Fruit fly (Drosophila melanogaster) whole organism, embryonic: ENCODE data around the gene cold.

Experiments
- Atf3 ChIP-seq: fragments of 200-800 bp; sonication (Bioruptor generic); optimal IDR thresholded peaks from 3 replicates; lab custom pipeline; 2016; ENCODE audit warnings: missing biosample characterization, missing genetic modification characterization
- B-H1 ChIP-seq: fragments of 200-800 bp; sonication (Bioruptor generic); IDR thresholded peaks from 3 replicates; pipeline ENCODE4 v1.3.6; 2022; ENCODE audit warnings: missing biosample characterization, missing genetic modification characterization
- Bdp1 ChIP-seq: fragments of 200-800 bp; sonication (Bioruptor generic); optimal IDR thresholded peaks from 3 replicates; lab custom pipeline; 2016; ENCODE audit warnings: missing biosample characterization, missing genetic modification characterization
- CG10431 ChIP-seq: fragments of 200-800 bp; sonication (Bioruptor generic); optimal IDR thresholded peaks from 3 replicates; lab custom pipeline; 2018; ENCODE audit warnings: missing biosample characterization, mild to moderate bottlenecking, missing genetic modification characterization
- CG10959 ChIP-seq: fragments of 200-800 bp; sonication (Bioruptor generic); IDR thresholded peaks from 2 replicates; pipeline ENCODE4 v1.3.6; 2022; ENCODE audit warnings: missing biosample characterization, missing genetic modification characterization
- CG11085 ChIP-seq: fragments of 200-800 bp; sonication (Bioruptor generic); IDR thresholded peaks from 2 replicates; pipeline ENCODE4 v1.3.6; 2022; ENCODE audit warnings: missing biosample characterization, missing genetic modification characterization
- CG11560 ChIP-seq: fragments of 200-800 bp; sonication (Bioruptor generic); IDR thresholded peaks from 3 replicates; pipeline ENCODE4 v1.3.6; 2022; ENCODE audit warnings: missing biosample characterization, missing genetic modification characterization
- CG14667 ChIP-seq: fragments of 200-800 bp; sonication (Bioruptor generic); IDR thresholded peaks from 2 replicates; pipeline ENCODE4 v1.3.6; 2022; ENCODE audit warnings: missing biosample characterization, missing genetic modification characterization
- CG15011 ChIP-seq: fragments of 200-800 bp; sonication (Bioruptor generic); optimal IDR thresholded peaks from 3 replicates; lab custom pipeline; 2018; ENCODE audit warnings: missing biosample characterization, mild to moderate bottlenecking, missing genetic modification characterization
- CG15696 ChIP-seq: fragments of 200-800 bp; sonication (Bioruptor generic); optimal IDR thresholded peaks from 2 replicates; lab custom pipeline; 2019; ENCODE audit warnings: missing biosample characterization, mild to moderate bottlenecking, missing genetic modification characterization, moderate library complexity
- CG17385 ChIP-seq: fragments of 200-800 bp; sonication (Bioruptor generic); optimal IDR thresholded peaks from 3 replicates; lab custom pipeline; 2018; ENCODE audit warnings: missing biosample characterization, mild to moderate bottlenecking, missing genetic modification characterization
- CG17612 ChIP-seq: fragments of 200-800 bp; sonication (Bioruptor generic); IDR thresholded peaks from 2 replicates; pipeline ENCODE4 v1.3.6; 2022; ENCODE audit warnings: missing biosample characterization, missing genetic modification characterization
- CG4360 ChIP-seq: fragments of 200-800 bp; sonication (Bioruptor generic); IDR thresholded peaks from 2 replicates; pipeline ENCODE4 v1.3.6; 2022; ENCODE audit warnings: missing biosample characterization, missing genetic modification characterization
- CG6254 ChIP-seq: fragments of 200-800 bp; sonication (Bioruptor generic); optimal IDR thresholded peaks from 3 replicates; lab custom pipeline; 2017; ENCODE audit warnings: mild to moderate bottlenecking, missing biosample characterization, missing genetic modification reagents, missing genetic modification characterization
- CG6765 ChIP-seq: fragments of 200-800 bp; sonication (Bioruptor generic); optimal IDR thresholded peaks from 3 replicates; lab custom pipeline; 2017; ENCODE audit warnings: missing biosample characterization, mild to moderate bottlenecking, missing genetic modification characterization
- CG6854 ChIP-seq: fragments of 200-800 bp; sonication (Bioruptor generic); optimal IDR thresholded peaks from 3 replicates; lab custom pipeline; 2017; ENCODE audit warnings: missing biosample characterization, mild to moderate bottlenecking, missing genetic modification characterization
- CG8924 ChIP-seq: fragments of 200-800 bp; optimal IDR thresholded peaks from 3 replicates; lab custom pipeline; 2019; ENCODE audit warnings: missing biosample characterization, mild to moderate bottlenecking, missing genetic modification characterization, moderate library complexity
- CG9437 ChIP-seq: fragments of 200-800 bp; sonication (Bioruptor generic); optimal IDR thresholded peaks from 2 replicates; lab custom pipeline; 2018; ENCODE audit warnings: missing biosample characterization, mild to moderate bottlenecking, missing genetic modification characterization
- CG9932 ChIP-seq: fragments of 200-800 bp; sonication (Bioruptor generic); IDR thresholded peaks from 2 replicates; pipeline ENCODE4 v1.3.6; 2022; ENCODE audit warnings: missing biosample characterization, missing genetic modification characterization
- CoRest ChIP-seq: fragments of 200-800 bp; sonication (Bioruptor generic); optimal IDR thresholded peaks from 3 replicates; lab custom pipeline; 2018; ENCODE audit warnings: missing biosample characterization, mild to moderate bottlenecking, missing genetic modification characterization, moderate library complexity
- Dll ChIP-seq: fragments of 200-800 bp; sonication (Bioruptor generic); IDR thresholded peaks from 4 replicates; pipeline ENCODE4 v1.3.6; 2022; ENCODE audit warnings: missing biosample characterization, missing genetic modification characterization; ENCODE audit not compliant: partially characterized antibody
- E2f2 ChIP-seq: fragments of 200-800 bp; sonication (Bioruptor generic); IDR thresholded peaks from 2 replicates; pipeline ENCODE4 v1.3.6; 2022; ENCODE audit warnings: missing biosample characterization, missing genetic modification characterization
- Eip74EF ChIP-seq, 2 experiments: fragments of 200-800 bp in 1 of 2; fragments of >200 bp in 1 of 2; sonication (Bioruptor generic) in 1 of 2; optimal IDR thresholded peaks; 2 replicates each; lab custom pipeline; 2017 to 2019; ENCODE audit warnings: missing biosample characterization in 2 of 2, missing genetic modification characterization in 2 of 2, mild to moderate bottlenecking in 1 of 2, moderate library complexity in 1 of 2
- HLH3B ChIP-seq: fragments of 200-800 bp; sonication (Bioruptor generic); IDR thresholded peaks from 2 replicates; pipeline ENCODE4 v1.3.6; 2022; ENCODE audit warnings: missing biosample characterization, missing genetic modification characterization
- Hsf ChIP-seq: fragments of 200-800 bp; sonication (Bioruptor generic); optimal IDR thresholded peaks from 3 replicates; lab custom pipeline; 2016; ENCODE audit warnings: missing biosample characterization, missing genetic modification characterization
- Mrtf ChIP-seq: fragments of 200-800 bp; sonication (Bioruptor generic); IDR thresholded peaks from 3 replicates; pipeline ENCODE4 v1.3.6; 2022; ENCODE audit warnings: missing biosample characterization, missing genetic modification characterization
- Nf-YC ChIP-seq: fragments of 200-800 bp; optimal IDR thresholded peaks from 3 replicates; lab custom pipeline; 2019; ENCODE audit warnings: missing biosample characterization, mild to moderate bottlenecking, missing genetic modification characterization, moderate library complexity
- NfI ChIP-seq: fragments of 200-800 bp; sonication (Bioruptor generic); optimal IDR thresholded peaks from 3 replicates; lab custom pipeline; 2018; ENCODE audit warnings: missing biosample characterization, mild to moderate bottlenecking, missing genetic modification characterization, moderate library complexity
- Oaz ChIP-seq: fragments of 200-800 bp; sonication (Bioruptor generic); IDR thresholded peaks from 2 replicates; pipeline ENCODE4 v1.3.6; 2022; ENCODE audit warnings: missing biosample characterization, missing genetic modification characterization
- Rx ChIP-seq: fragments of 200-800 bp; sonication (Bioruptor generic); IDR thresholded peaks from 2 replicates; pipeline ENCODE4 v1.3.6; 2022; ENCODE audit warnings: missing biosample characterization, missing genetic modification characterization
- Taf1 ChIP-seq: fragments of 200-800 bp; sonication (Bioruptor generic); IDR thresholded peaks from 2 replicates; pipeline ENCODE4 v1.3.6; 2022; ENCODE audit warnings: missing biosample characterization, missing genetic modification characterization
- Xrp1 ChIP-seq: fragments of 200-800 bp; sonication (Bioruptor generic); IDR thresholded peaks from 2 replicates; pipeline ENCODE4 v1.3.6; 2022; ENCODE audit warnings: missing biosample characterization, missing genetic modification characterization
- chinmo ChIP-seq: fragments of 200-800 bp; sonication (Bioruptor generic); IDR thresholded peaks from 4 replicates; pipeline ENCODE4 v1.3.6; 2022; ENCODE audit warnings: missing biosample characterization, missing genetic modification characterization; ENCODE audit not compliant: partially characterized antibody
- crp ChIP-seq, 2 experiments: fragments of 200-800 bp; sonication (Bioruptor generic); optimal IDR thresholded peaks; 2 replicates in 1 of 2; 3 replicates in 1 of 2; lab custom pipeline; 2017; ENCODE audit warnings: missing biosample characterization in 2 of 2, missing genetic modification characterization in 2 of 2, mild to moderate bottlenecking in 1 of 2, moderate library complexity in 1 of 2
- gem ChIP-seq: fragments of 200-800 bp; sonication (Bioruptor generic); optimal IDR thresholded peaks from 2 replicates; lab custom pipeline; 2019; ENCODE audit warnings: missing biosample characterization, mild to moderate bottlenecking, missing genetic modification characterization, moderate library complexity
- hbn ChIP-seq: fragments of 200-800 bp; sonication (Bioruptor generic); IDR thresholded peaks from 2 replicates; pipeline ENCODE4 v1.3.6; 2022; ENCODE audit warnings: missing biosample characterization, missing genetic modification characterization; ENCODE audit not compliant: partially characterized antibody
- klu ChIP-seq: fragments of 200-800 bp; sonication (Bioruptor generic); IDR thresholded peaks from 2 replicates; pipeline ENCODE4 v1.3.6; 2022; ENCODE audit warnings: missing biosample characterization, missing genetic modification characterization
- lola ChIP-seq, 3 experiments: fragments of >200 bp in 2 of 3; fragments of 200-800 bp in 1 of 3; sonication (Bioruptor generic) in 1 of 3; optimal IDR thresholded peaks; 2 replicates each; lab custom pipeline; 2017 to 2019; ENCODE audit warnings: missing biosample characterization in 3 of 3, missing genetic modification characterization in 3 of 3, mild to moderate bottlenecking in 1 of 3, moderate library complexity in 1 of 3
- nau ChIP-seq: fragments of 200-800 bp; sonication (Bioruptor generic); optimal IDR thresholded peaks from 3 replicates; lab custom pipeline; 2017; ENCODE audit warnings: missing biosample characterization, mild to moderate bottlenecking, missing genetic modification characterization, missing genetic modification reagents
- p53 ChIP-seq: fragments of 200-800 bp; sonication (Bioruptor generic); optimal IDR thresholded peaks from 2 replicates; lab custom pipeline; 2016; ENCODE audit warnings: missing biosample characterization, missing genetic modification characterization
- prd ChIP-seq, 3 experiments: fragments of >200 bp in 2 of 3; fragments of 200-800 bp in 1 of 3; sonication (Bioruptor generic) in 1 of 3; optimal IDR thresholded peaks in 2 of 3; IDR thresholded peaks in 1 of 3; 2 replicates in 2 of 3; 3 replicates in 1 of 3; pipeline versions ENCODE4 v1.3.6 to Lab custom; 2017 to 2022; ENCODE audit warnings: missing biosample characterization in 1 of 3, missing genetic modification characterization in 1 of 3
- slbo ChIP-seq: fragments of 200-800 bp; sonication (Bioruptor generic); IDR thresholded peaks from 2 replicates; pipeline ENCODE4 v1.3.6; 2022; ENCODE audit warnings: missing biosample characterization, missing genetic modification characterization
- tll ChIP-seq, 2 experiments: fragments of 200-800 bp in 1 of 2; fragments of >200 bp in 1 of 2; sonication (Bioruptor generic) in 1 of 2; optimal IDR thresholded peaks; 2 replicates each; lab custom pipeline; 2017 to 2019; ENCODE audit warnings: missing biosample characterization in 2 of 2, missing genetic modification characterization in 2 of 2, mild to moderate bottlenecking in 1 of 2, moderate library complexity in 1 of 2
- unc-4 ChIP-seq: fragments of 200-800 bp; sonication (Bioruptor generic); IDR thresholded peaks from 2 replicates; pipeline ENCODE4 v1.3.6; 2022; ENCODE audit warnings: missing biosample characterization, missing genetic modification characterization; ENCODE audit not compliant: partially characterized antibody
- usp ChIP-seq: fragments of >200 bp; optimal IDR thresholded peaks from 2 replicates; lab custom pipeline; 2017; ENCODE audit warnings: missing biosample characterization, missing genetic modification characterization

cold gene

dm6 chr2L:591511-591910, 17.4 kb downstream of the cold start (continued):
- TF ChIP-seq Xrp1 (no peak), Atf3 (GFP tag; lab: Kevin White, UChicago) (no peak)

- TF ChIP-seq slbo (GFP tag; lab: Robert Waterston, UW), result 0 out of 2 replicates have a peak, but pooled peaks have one; percentile 13
- TF ChIP-seq NfI, result no peak
- no peak for TF ChIP-seq Taf1 (GFP tag; lab: Robert Waterston, UW)
- no peak for TF ChIP-seq klu (GFP tag; lab: Robert Waterston, UW)
- TF ChIP-seq Mrtf (GFP tag; lab: Robert Waterston, UW), result 0 out of 3 replicates have a peak, but pooled peaks have one; percentile 13
- no peak for TF ChIP-seq lola (GFP tag; optimal IDR thresholded peaks at IDR 0.05; lab: Kevin White, UChicago)
Measured at dm6 chr2L:594048-594447, 20.0 kb downstream of the cold start.

dm6 chr2L:594635-595384, 20.7 kb downstream of the cold start, which contains the start of gene Gsc:
Gene Gsc (minus strand): TSS chr2L:594685.
- TF ChIP-seq Rx (no peak), CG11560 (tag; lab: Robert Waterston, UW) (no peak), chinmo (0 out of 4 replicates have a peak, but pooled peaks have one; percentile 28), HLH3B (GFP tag; lab: Robert Waterston, UW) (no peak), Bdp1 (GFP tag; lab: Kevin White, UChicago) (no peak), CG17385 (GFP tag; lab: Kevin White, UChicago) (no peak), nau (no peak), tll (GFP tag; optimal IDR thresholded peaks at IDR 0.05; lab: Kevin White, UChicago) (no peak), CG6854 (GFP tag; lab: Kevin White, UChicago) (no peak), Oaz (GFP tag; lab: Robert Waterston, UW) (no peak), CoRest (tag; lab: Kevin White, UChicago) (peak; percentile 32), CG10959 (GFP tag; lab: Robert Waterston, UW) (no peak; the same call in 1 of the 2 replicates), CG15696 (tag; lab: Kevin White, UChicago) (no peak), Nf-YC (tag; lab: Kevin White, UChicago) (peak; percentile 98), usp (GFP tag; lab: Kevin White, UChicago) (no peak), gem (no peak), B-H1 (GFP tag; lab: Robert Waterston, UW) (no peak), prd (optimal IDR thresholded peaks at IDR 0.05; lab: Kevin White, UChicago) (no peak), prd (GFP tag; IDR thresholded peaks at IDR 0.05; lab: Robert Waterston, UW) (no peak), CG11085 (GFP tag; lab: Robert Waterston, UW) (no peak), CG15011 (GFP tag; lab: Kevin White, UChicago) (no peak), CG17612 (GFP tag; lab: Robert Waterston, UW) (no peak), CG10431 (GFP tag; lab: Kevin White, UChicago) (no peak), Dll (GFP tag; lab: Robert Waterston, UW) (peak; percentile 48; the same call in 1 of the 4 replicates), Eip74EF (GFP tag; optimal IDR thresholded peaks at IDR 0.05; lab: Kevin White, UChicago) (no peak), crp (GFP tag; optimal IDR thresholded peaks at IDR 0.05; lab: Kevin White, UChicago) (no peak), CG6765 (GFP tag; lab: Kevin White, UChicago) (no peak), CG9932 (no peak), CG6254 (GFP tag; lab: Kevin White, UChicago) (no peak), E2f2 (GFP tag; lab: Robert Waterston, UW) (no peak), p53 (no peak), CG8924 (tag; lab: Kevin White, UChicago) (no peak), CG9437 (GFP tag; lab: Kevin White, UChicago) (no peak), CG4360 (GFP tag; lab: Robert Waterston, UW) (no peak), unc-4 (GFP tag; lab: Robert Waterston, UW) (no peak), CG14667 (GFP tag; lab: Robert Waterston, UW) (no peak), hbn (GFP tag; lab: Robert Waterston, UW) (0 out of 2 replicates have a peak, but pooled peaks have one; percentile 17), Hsf (no peak)
